Worm (Caenorhabditis elegans): ENCODE results near the gene ZK1236.9.

- TF ChIP-seq unc-39 (tag; optimal IDR thresholded peaks at IDR 0.05) (no peak), snpc-4 (tag; optimal IDR thresholded peaks at IDR 0.05) (no peak), unc-62 (GFP tag; optimal IDR thresholded peaks at IDR 0.05) (no peak), nhr-237 (tag; optimal IDR thresholded peaks at IDR 0.05) (no peak), ama-1 (optimal IDR thresholded peaks at IDR 0.05) (no peak), ztf-11 (tag; optimal IDR thresholded peaks at IDR 0.05) (no peak), nfya-1 (tag; optimal IDR thresholded peaks at IDR 0.05; ENCODE audit: insufficient read depth) (peak; percentile 38), mdl-1 (tag; optimal IDR thresholded peaks at IDR 0.05) (no peak), sea-2 (GFP tag; optimal IDR thresholded peaks at IDR 0.05) (no peak), fkh-2 (tag; optimal IDR thresholded peaks at IDR 0.05) (no peak), nhr-12 (tag; optimal IDR thresholded peaks at IDR 0.05) (no peak), skn-1 (tag; optimal IDR thresholded peaks at IDR 0.05) (no peak), nhr-25 (tag; optimal IDR thresholded peaks at IDR 0.05) (no peak), fkh-10 (GFP tag; optimal IDR thresholded peaks at IDR 0.05) (no peak)
Observed at ce11 chrIII:8429035-8429434, 5.9 kb downstream of the ZK1236.9 start, which contains the start of gene ZK1236.1.
